Worm (Caenorhabditis elegans): Measurements from ENCODE around the gene cutl-1.

cutl-1 gene

DNA sequence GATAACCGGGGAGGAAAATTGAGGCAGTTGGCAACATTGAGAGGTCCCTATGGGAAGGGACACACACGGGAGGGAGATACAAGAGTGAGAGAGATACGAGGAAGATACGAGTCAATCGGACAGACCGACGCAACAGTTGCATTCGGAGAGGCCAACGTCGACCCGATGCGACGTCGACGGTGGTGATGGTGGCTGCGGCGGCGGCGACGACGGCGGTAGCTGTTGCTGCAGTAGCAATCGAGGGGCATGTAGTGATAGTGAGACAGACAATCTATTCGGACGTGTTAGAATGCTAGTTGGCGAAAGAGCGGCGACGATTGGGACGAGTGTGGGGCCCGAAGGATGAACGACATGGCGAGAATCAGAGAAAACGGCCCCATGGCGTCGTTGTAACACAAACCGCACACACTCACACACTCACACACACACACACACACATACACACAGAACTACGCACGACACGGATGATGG is 12.5 kb downstream of the cutl-1 start (continued):
- TF ChIP-seq mdt-29 (GFP tag; IDR thresholded peaks at IDR 0.05), result no peak
- TF ChIP-seq lim-7 (GFP tag; IDR thresholded peaks at IDR 0.05), result 0 out of 2 replicates have a peak, but pooled peaks have one; percentile 45
- TF ChIP-seq lin-29 (GFP tag; IDR thresholded peaks at IDR 0.05), result no peak
- TF ChIP-seq lsy-2 (tag; optimal IDR thresholded peaks at IDR 0.05), result no peak
- no peak for TF ChIP-seq spr-3 (GFP tag; optimal IDR thresholded peaks at IDR 0.05)
- no peak for TF ChIP-seq nhr-25 (tag; optimal IDR thresholded peaks at IDR 0.05; ENCODE audit: borderline replicate concordance, insufficient read depth)
- no peak for TF ChIP-seq dmd-9 (GFP tag; IDR thresholded peaks at IDR 0.05)
- TF ChIP-seq egl-43 (GFP tag; IDR thresholded peaks at IDR 0.05), result 0 out of 2 replicates have a peak, but pooled peaks have one; percentile 15
- TF ChIP-seq tag-97 (GFP tag; IDR thresholded peaks at IDR 0.05), result no peak
- TF ChIP-seq rbr-2 (tag; optimal IDR thresholded peaks at IDR 0.05), result peak; percentile 18
- TF ChIP-seq ceh-20 (GFP tag; IDR thresholded peaks at IDR 0.05), result no peak
- no peak for TF ChIP-seq hlh-30 (tag; optimal IDR thresholded peaks at IDR 0.05; ENCODE audit: insufficient read depth)
- TF ChIP-seq ztf-7 (tag; optimal IDR thresholded peaks at IDR 0.05), result no peak
- no peak for TF ChIP-seq nhr-42 (GFP tag; IDR thresholded peaks at IDR 0.05)
- TF ChIP-seq fos-1 (tag; optimal IDR thresholded peaks at IDR 0.05), result no peak
- TF ChIP-seq aha-1 (tag), result no peak
- peak in 1 of 2 experiments; percentile 85 for TF ChIP-seq unc-62 (GFP tag; optimal IDR thresholded peaks at IDR 0.05 in 1 of 2)
- no peak for TF ChIP-seq unc-62 (tag; optimal IDR thresholded peaks at IDR 0.05)
- no peak for TF ChIP-seq ZK546.5 (tag; optimal IDR thresholded peaks at IDR 0.05)
- no peak for TF ChIP-seq skn-1 (tag; optimal IDR thresholded peaks at IDR 0.05)
- no peak for TF ChIP-seq nhr-111 (GFP tag; optimal IDR thresholded peaks at IDR 0.05)
- TF ChIP-seq nhr-77 (tag; optimal IDR thresholded peaks at IDR 0.05), result no peak
- no peak for TF ChIP-seq ztf-11 (tag; optimal IDR thresholded peaks at IDR 0.05)
- TF ChIP-seq set-16 (GFP tag; IDR thresholded peaks at IDR 0.05), result peak; percentile 73
- TF ChIP-seq dpl-1 (GFP tag; optimal IDR thresholded peaks at IDR 0.05), result no peak
- peak; percentile 57 for TF ChIP-seq mxl-3 (GFP tag; optimal IDR thresholded peaks at IDR 0.05)

DNA sequence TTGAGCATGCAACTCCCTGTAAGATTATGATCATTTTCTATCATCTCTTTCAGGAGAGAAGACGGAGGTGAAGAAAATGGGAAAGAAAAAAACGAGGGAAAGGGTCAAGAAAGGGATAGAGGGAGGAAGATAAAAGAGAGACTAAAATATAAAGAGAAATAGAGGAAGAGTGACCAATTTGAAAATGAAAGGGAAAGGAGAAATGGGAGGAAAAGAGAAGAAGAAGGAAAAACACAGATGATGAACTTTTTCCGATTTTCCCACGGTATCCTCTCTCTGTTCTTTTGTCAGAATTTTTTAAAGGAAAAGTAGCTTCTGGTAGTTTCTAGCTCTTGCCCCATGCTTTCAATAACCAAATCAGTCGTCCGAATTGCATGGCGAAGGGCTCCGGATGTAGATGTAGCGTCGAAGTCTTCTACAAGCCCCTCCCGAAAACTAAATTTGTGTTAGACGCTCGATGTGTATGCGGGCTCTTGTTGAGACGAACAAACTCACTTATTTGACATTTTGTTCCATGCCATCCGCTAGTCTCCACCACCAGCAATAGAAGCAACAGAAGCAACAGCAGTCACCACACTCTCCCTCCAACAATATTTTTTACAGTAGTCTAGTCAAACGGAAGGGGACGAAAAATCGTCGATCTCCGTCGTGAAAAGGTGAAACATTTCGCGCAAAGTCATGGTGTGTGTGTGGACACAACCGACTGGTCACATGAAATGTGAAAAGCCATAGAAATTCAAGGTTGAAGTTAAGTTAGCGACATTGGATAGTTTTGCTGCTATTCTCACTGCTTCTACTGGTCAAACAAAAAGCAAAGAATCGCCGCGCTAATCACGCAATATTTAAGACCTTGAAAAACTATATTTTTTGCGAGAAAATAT is 14.3 kb downstream of the cutl-1 start, which contains the start of gene somi-1:
Gene somi-1 (minus strand): TSS at position 18 of the 881 bp plus-strand sequence.
- TF ChIP-seq snpc-4 (tag; optimal IDR thresholded peaks at IDR 0.05) (no peak), fkh-10 (GFP tag; optimal IDR thresholded peaks at IDR 0.05) (peak; percentile 57), ctbp-1 (GFP tag; IDR thresholded peaks at IDR 0.05) (peak; percentile 33; the same call in 1 of the 2 replicates), aly-2 (tag; optimal IDR thresholded peaks at IDR 0.05) (no peak), D1046.2 (GFP tag; IDR thresholded peaks at IDR 0.05) (no peak), ces-1 (GFP tag; optimal IDR thresholded peaks at IDR 0.05) (peak; percentile 83), mxl-2 (GFP tag; conservative IDR thresholded peaks at IDR 0.05) (no peak), mxl-3 (GFP tag; optimal IDR thresholded peaks at IDR 0.05) (peak; percentile 0), nhr-28 (tag; optimal IDR thresholded peaks at IDR 0.05) (peak; percentile 47), egl-43 (GFP tag; IDR thresholded peaks at IDR 0.05) (no peak), aha-1 (tag) (peak; percentile 7), hmg-1.1 (GFP tag; IDR thresholded peaks at IDR 0.05) (no peak), hlh-30 (tag; optimal IDR thresholded peaks at IDR 0.05; ENCODE audit: insufficient read depth) (peak; percentile 59), rbr-2 (tag; optimal IDR thresholded peaks at IDR 0.05) (no peak), F10B5.3 (tag; optimal IDR thresholded peaks at IDR 0.05) (no peak), unc-62 (GFP tag; optimal IDR thresholded peaks at IDR 0.05 in 1 of 2) (peak in 1 of 2 experiments; percentile 88), unc-62 (tag; optimal IDR thresholded peaks at IDR 0.05) (no peak), mes-2 (tag; optimal IDR thresholded peaks at IDR 0.05; ENCODE audit: poor library complexity, severe bottlenecking) (no peak), lim-7 (GFP tag; IDR thresholded peaks at IDR 0.05) (no peak), snpc-1.2 (GFP tag; IDR thresholded peaks at IDR 0.05) (no peak), spr-3 (GFP tag; optimal IDR thresholded peaks at IDR 0.05) (no peak)
